Fruit fly (Drosophila melanogaster) whole organism, embryonic: Measurements from ENCODE around the gene dtn.
A peak's percentile ranks its signal among the peaks of the same experiment; 100 is the strongest.

Experiments
- ATbp ChIP-seq: fragments of 200-800 bp; sonication (Bioruptor generic); optimal IDR thresholded peaks from 2 replicates; lab custom pipeline; 2017; ENCODE audit warnings: missing biosample characterization, mild to moderate bottlenecking, missing genetic modification characterization, missing genetic modification reagents
- Adf1 ChIP-seq: fragments of 200-800 bp; sonication (Bioruptor generic); IDR thresholded peaks from 2 replicates; pipeline ENCODE4 v1.3.6; 2022; ENCODE audit warnings: missing biosample characterization, missing genetic modification characterization
- B-H1 ChIP-seq: fragments of 200-800 bp; sonication (Bioruptor generic); IDR thresholded peaks from 3 replicates; pipeline ENCODE4 v1.3.6; 2022; ENCODE audit warnings: missing biosample characterization, missing genetic modification characterization
- C15 ChIP-seq: fragments of 200-800 bp; sonication (Bioruptor generic); IDR thresholded peaks from 3 replicates; pipeline ENCODE4 v1.3.6; 2022; ENCODE audit warnings: missing biosample characterization, missing genetic modification characterization
- CG10147 ChIP-seq: fragments of 200-800 bp; sonication (Bioruptor generic); optimal IDR thresholded peaks from 2 replicates; lab custom pipeline; 2019; ENCODE audit warnings: missing biosample characterization, mild to moderate bottlenecking, missing genetic modification characterization, moderate library complexity
- CG10543 ChIP-seq: fragments of 200-800 bp; sonication (Bioruptor generic); optimal IDR thresholded peaks from 3 replicates; lab custom pipeline; 2017; ENCODE audit warnings: missing biosample characterization, mild to moderate bottlenecking, missing genetic modification characterization, moderate library complexity
- CG12155 ChIP-seq: fragments of 200-800 bp; sonication (Bioruptor generic); optimal IDR thresholded peaks from 3 replicates; lab custom pipeline; 2016; ENCODE audit warnings: missing biosample characterization, missing genetic modification characterization
- CG12219 ChIP-seq: fragments of 200-800 bp; sonication (Bioruptor generic); optimal IDR thresholded peaks from 3 replicates; lab custom pipeline; 2018; ENCODE audit warnings: missing biosample characterization, mild to moderate bottlenecking, missing genetic modification characterization
- CG12299 ChIP-seq: fragments of 200-800 bp; sonication (Bioruptor generic); optimal IDR thresholded peaks from 2 replicates; lab custom pipeline; 2018; ENCODE audit warnings: missing biosample characterization, mild to moderate bottlenecking, missing genetic modification characterization
- CG12391 ChIP-seq: fragments of 200-800 bp; sonication (Bioruptor generic); optimal IDR thresholded peaks from 3 replicates; lab custom pipeline; 2018; ENCODE audit warnings: missing biosample characterization, mild to moderate bottlenecking, missing genetic modification characterization, moderate library complexity
- CG13296 ChIP-seq: fragments of 200-800 bp; sonication (Bioruptor generic); optimal IDR thresholded peaks from 3 replicates; lab custom pipeline; 2018; ENCODE audit warnings: missing biosample characterization, mild to moderate bottlenecking, missing genetic modification characterization
- CG15073 ChIP-seq: fragments of 200-800 bp; sonication (Bioruptor generic); optimal IDR thresholded peaks from 2 replicates; lab custom pipeline; 2016; ENCODE audit warnings: missing biosample characterization, missing genetic modification characterization
- CG1529 ChIP-seq: fragments of 200-800 bp; sonication (Bioruptor generic); optimal IDR thresholded peaks from 3 replicates; lab custom pipeline; 2018; ENCODE audit warnings: missing biosample characterization, missing genetic modification characterization
- CG16863 ChIP-seq: fragments of 200-800 bp; sonication (Bioruptor generic); optimal IDR thresholded peaks from 3 replicates; lab custom pipeline; 2016; ENCODE audit warnings: missing biosample characterization, missing genetic modification characterization
- CG17912 ChIP-seq: fragments of 200-800 bp; sonication (Bioruptor generic); optimal IDR thresholded peaks from 2 replicates; lab custom pipeline; 2018; ENCODE audit warnings: missing biosample characterization, mild to moderate bottlenecking, missing genetic modification characterization
- CG18011 ChIP-seq: fragments of 200-800 bp; sonication (Bioruptor generic); optimal IDR thresholded peaks from 2 replicates; lab custom pipeline; 2017; ENCODE audit warnings: missing biosample characterization, missing genetic modification characterization, mild to moderate bottlenecking, moderate library complexity, missing genotype
- CG30431 ChIP-seq: fragments of 200-800 bp; sonication (Bioruptor generic); optimal IDR thresholded peaks from 2 replicates; lab custom pipeline; 2017; ENCODE audit warnings: missing biosample characterization, missing genetic modification characterization
- CG34224 ChIP-seq: fragments of 200-800 bp; sonication (Bioruptor generic); IDR thresholded peaks from 3 replicates; pipeline ENCODE4 v1.3.6; 2022; ENCODE audit warnings: missing biosample characterization, missing genetic modification characterization; ENCODE audit not compliant: partially characterized antibody
- CG3726 ChIP-seq: fragments of 200-800 bp; sonication (Bioruptor generic); IDR thresholded peaks from 3 replicates; pipeline ENCODE4, ENCODE4 v1.3.6; 2022; ENCODE audit warnings: missing biosample characterization, missing genetic modification characterization
- CG3838 ChIP-seq: fragments of 200-800 bp; sonication (Bioruptor generic); optimal IDR thresholded peaks from 3 replicates; lab custom pipeline; 2016; ENCODE audit warnings: missing biosample characterization, missing genetic modification characterization
- CG42726 ChIP-seq: fragments of 200-800 bp; sonication (Bioruptor generic); IDR thresholded peaks from 2 replicates; pipeline ENCODE4 v1.3.6; 2022; ENCODE audit warnings: missing biosample characterization, missing genetic modification characterization; ENCODE audit not compliant: partially characterized antibody
- CG4360 ChIP-seq: fragments of 200-800 bp; sonication (Bioruptor generic); IDR thresholded peaks from 2 replicates; pipeline ENCODE4 v1.3.6; 2022; ENCODE audit warnings: missing biosample characterization, missing genetic modification characterization
- CG5180 ChIP-seq: fragments of 200-800 bp; sonication (Bioruptor generic); optimal IDR thresholded peaks from 3 replicates; lab custom pipeline; 2017; ENCODE audit warnings: missing biosample characterization, missing genetic modification characterization, mild to moderate bottlenecking, moderate library complexity, missing genetic modification reagents
- CG6654 ChIP-seq: fragments of 200-800 bp; sonication (Bioruptor generic); optimal IDR thresholded peaks from 2 replicates; lab custom pipeline; 2017; ENCODE audit warnings: missing biosample characterization, mild to moderate bottlenecking, missing genetic modification characterization
- CG6813 ChIP-seq: fragments of 200-800 bp; sonication (Bioruptor generic); optimal IDR thresholded peaks from 2 replicates; lab custom pipeline; 2017; ENCODE audit warnings: missing biosample characterization, missing genetic modification characterization, mild to moderate bottlenecking, moderate library complexity, missing genetic modification reagents
- CG7745 ChIP-seq: fragments of 200-800 bp; sonication (Bioruptor generic); optimal IDR thresholded peaks from 2 replicates; lab custom pipeline; 2018; ENCODE audit warnings: missing biosample characterization, mild to moderate bottlenecking, missing genetic modification characterization, moderate library complexity
- CG9817 ChIP-seq: fragments of 200-800 bp; sonication (Bioruptor generic); optimal IDR thresholded peaks from 2 replicates; lab custom pipeline; 2018; ENCODE audit warnings: missing biosample characterization, mild to moderate bottlenecking, missing genetic modification characterization, moderate library complexity
- Dip2 ChIP-seq: fragments of 200-800 bp; sonication (Bioruptor generic); IDR thresholded peaks from 2 replicates; pipeline ENCODE4 v1.3.6; 2022; ENCODE audit warnings: missing biosample characterization, missing genetic modification characterization
- Doc2 ChIP-seq: fragments of 200-800 bp; sonication (Bioruptor generic); IDR thresholded peaks from 2 replicates; pipeline ENCODE4 v1.3.6; 2022; ENCODE audit warnings: missing biosample characterization, missing genetic modification characterization
- HLH4C ChIP-seq: fragments of 200-800 bp; sonication (Bioruptor generic); IDR thresholded peaks from 3 replicates; pipeline ENCODE4 v1.3.6; 2022; ENCODE audit warnings: missing biosample characterization, missing genetic modification characterization; ENCODE audit not compliant: partially characterized antibody
- HmgZ ChIP-seq: fragments of 200-800 bp; sonication (Bioruptor generic); optimal IDR thresholded peaks from 2 replicates; lab custom pipeline; 2018; ENCODE audit warnings: missing biosample characterization, mild to moderate bottlenecking, missing genetic modification characterization
- PHDP ChIP-seq: fragments of 200-800 bp; sonication (Bioruptor generic); optimal IDR thresholded peaks from 3 replicates; lab custom pipeline; 2018; ENCODE audit warnings: missing biosample characterization, mild to moderate bottlenecking, missing genetic modification characterization, moderate library complexity
- Ptx1 ChIP-seq: fragments of 200-800 bp; sonication (Bioruptor generic); IDR thresholded peaks from 2 replicates; pipeline ENCODE4 v1.3.6; 2022; ENCODE audit warnings: missing biosample characterization, missing genetic modification characterization
- Rx ChIP-seq: fragments of 200-800 bp; sonication (Bioruptor generic); IDR thresholded peaks from 2 replicates; pipeline ENCODE4 v1.3.6; 2022; ENCODE audit warnings: missing biosample characterization, missing genetic modification characterization
- bcd ChIP-seq: fragments of 200-800 bp; sonication (Bioruptor generic); optimal IDR thresholded peaks from 2 replicates; lab custom pipeline; 2017; ENCODE audit warnings: missing biosample characterization, mild to moderate bottlenecking, missing genetic modification characterization
- br ChIP-seq: fragments of >200 bp; optimal IDR thresholded peaks from 2 replicates; lab custom pipeline; 2017
- chm ChIP-seq: fragments of 200-800 bp; sonication (Bioruptor generic); IDR thresholded peaks from 2 replicates; pipeline ENCODE4 v1.3.6; 2022; ENCODE audit warnings: missing biosample characterization, missing genetic modification characterization
- crp ChIP-seq, 2 experiments: fragments of 200-800 bp; sonication (Bioruptor generic); optimal IDR thresholded peaks; 2 replicates in 1 of 2; 3 replicates in 1 of 2; lab custom pipeline; 2017; ENCODE audit warnings: missing biosample characterization in 2 of 2, missing genetic modification characterization in 2 of 2, mild to moderate bottlenecking in 1 of 2, moderate library complexity in 1 of 2
- dati ChIP-seq: fragments of 200-800 bp; sonication (Bioruptor generic); IDR thresholded peaks from 2 replicates; pipeline ENCODE4 v1.3.6; 2022; ENCODE audit warnings: missing biosample characterization, missing genetic modification characterization
- disco-r ChIP-seq: fragments of 200-800 bp; sonication (Bioruptor generic); optimal IDR thresholded peaks from 2 replicates; lab custom pipeline; 2016; ENCODE audit warnings: missing biosample characterization, missing genetic modification characterization
- dpn ChIP-seq, 2 experiments: fragments of 200-800 bp; sonication (Bioruptor generic); optimal IDR thresholded peaks; 3 replicates each; lab custom pipeline; 2016; ENCODE audit warnings: missing biosample characterization in 2 of 2, missing genetic modification characterization in 2 of 2
- knrl ChIP-seq: fragments of 200-800 bp; sonication (Bioruptor generic); IDR thresholded peaks from 3 replicates; pipeline ENCODE4 v1.3.6; 2022; ENCODE audit warnings: missing biosample characterization, missing genetic modification characterization; ENCODE audit not compliant: partially characterized antibody
- otp ChIP-seq: fragments of 200-800 bp; sonication (Bioruptor generic); IDR thresholded peaks from 3 replicates; pipeline ENCODE4, ENCODE4 v1.3.6; 2022; ENCODE audit warnings: missing biosample characterization, missing genetic modification characterization
- pros ChIP-seq: fragments of 200-800 bp; sonication (Bioruptor generic); optimal IDR thresholded peaks from 3 replicates; lab custom pipeline; 2019; ENCODE audit warnings: missing biosample characterization, mild to moderate bottlenecking, missing genetic modification characterization, moderate library complexity
- repo ChIP-seq: fragments of 200-800 bp; sonication (Bioruptor generic); optimal IDR thresholded peaks from 2 replicates; lab custom pipeline; 2016; ENCODE audit warnings: missing biosample characterization, missing genetic modification characterization
- sd ChIP-seq: fragments of 200-800 bp; sonication (Bioruptor generic); optimal IDR thresholded peaks from 3 replicates; lab custom pipeline; 2018; ENCODE audit warnings: missing biosample characterization, mild to moderate bottlenecking, missing genetic modification characterization, moderate library complexity
- sens ChIP-seq: fragments of 200-800 bp; sonication (Bioruptor generic); peaks from one replicate; lab custom pipeline; 2016; ENCODE audit warnings: missing biosample characterization, missing genetic modification characterization
- seq ChIP-seq: fragments of 200-800 bp; sonication (Bioruptor generic); IDR thresholded peaks from 2 replicates; pipeline ENCODE4 v1.3.6; 2022; ENCODE audit warnings: missing biosample characterization, missing genetic modification characterization
- slou ChIP-seq: fragments of 200-800 bp; sonication (Bioruptor generic); optimal IDR thresholded peaks from 3 replicates; lab custom pipeline; 2016; ENCODE audit warnings: missing biosample characterization, missing genetic modification characterization
- trem ChIP-seq: fragments of 200-800 bp; optimal IDR thresholded peaks from 3 replicates; lab custom pipeline; 2019; ENCODE audit warnings: missing biosample characterization, mild to moderate bottlenecking, missing genetic modification characterization, moderate library complexity
- vvl ChIP-seq: fragments of 200-800 bp; sonication (Bioruptor generic); IDR thresholded peaks from 2 replicates; pipeline ENCODE4 v1.3.6; 2022; ENCODE audit warnings: missing biosample characterization, missing genetic modification characterization

The dtn gene

dm6 chrX:6255414-6255915, 30.0 kb downstream of the dtn start, which contains the start of the genes Rbcn-3A and Spx (continued):
- peak; percentile 68; the same call in 1 of the 2 replicates for TF ChIP-seq CG42726 (GFP tag; lab: Robert Waterston, UW)
- peak; percentile 8 for TF ChIP-seq CG9817 (tag; lab: Kevin White, UChicago)
- TF ChIP-seq dati (GFP tag; lab: Robert Waterston, UW), result no peak
- no peak for TF ChIP-seq CG6654 (GFP tag; lab: Kevin White, UChicago)
- peak; percentile 68 for TF ChIP-seq CG12391 (tag; lab: Kevin White, UChicago)
- TF ChIP-seq CG3726 (GFP tag; lab: Robert Waterston, UW), result no peak
- no peak for TF ChIP-seq CG7745
- TF ChIP-seq CG17912 (GFP tag; lab: Kevin White, UChicago), result no peak
- no peak for TF ChIP-seq CG4360 (GFP tag; lab: Robert Waterston, UW)
- no peak for TF ChIP-seq seq (GFP tag; lab: Robert Waterston, UW)
- TF ChIP-seq pros (GFP tag; lab: Kevin White, UChicago), result no peak
- no peak for TF ChIP-seq CG15073 (GFP tag; lab: Kevin White, UChicago)
- no peak for TF ChIP-seq chm (GFP tag; lab: Robert Waterston, UW)
- TF ChIP-seq trem (tag; lab: Kevin White, UChicago), result peak; percentile 50
- TF ChIP-seq otp, result no peak
- peak; percentile 81 for TF ChIP-seq CG34224
- no peak for TF ChIP-seq disco-r
- TF ChIP-seq CG3838 (GFP tag; lab: Kevin White, UChicago), result no peak
- no peak for TF ChIP-seq CG12219 (GFP tag; lab: Kevin White, UChicago)
- no peak for TF ChIP-seq CG10147 (GFP tag; lab: Kevin White, UChicago)
- TF ChIP-seq Ptx1 (GFP tag; lab: Robert Waterston, UW), result peak; percentile 47
- no peak for TF ChIP-seq bcd
- TF ChIP-seq PHDP (tag; lab: Kevin White, UChicago), result peak; percentile 45
- no peak for TF ChIP-seq CG30431 (GFP tag; lab: Kevin White, UChicago)
- no peak for TF ChIP-seq CG5180 (GFP tag; lab: Kevin White, UChicago)
- no peak for TF ChIP-seq CG12299 (tag; lab: Kevin White, UChicago)
- TF ChIP-seq CG16863 (GFP tag; lab: Kevin White, UChicago), result no peak
- TF ChIP-seq crp (GFP tag; optimal IDR thresholded peaks at IDR 0.05; lab: Kevin White, UChicago), result no peak
- no peak for TF ChIP-seq HmgZ (tag; lab: Kevin White, UChicago)
- peak; percentile 93 for TF ChIP-seq knrl (GFP tag; lab: Robert Waterston, UW)
- TF ChIP-seq CG12155, result no peak
- peak; percentile 19 for TF ChIP-seq CG13296 (GFP tag; lab: Kevin White, UChicago)
- peak; percentile 16 for TF ChIP-seq CG10543 (GFP tag; lab: Kevin White, UChicago)
- peak; percentile 21 for TF ChIP-seq slou (GFP tag; lab: Kevin White, UChicago)
- TF ChIP-seq HLH4C (GFP tag; lab: Robert Waterston, UW), result peak; percentile 92
- no peak for TF ChIP-seq CG1529 (GFP tag; lab: Kevin White, UChicago)
- no peak for TF ChIP-seq Rx (GFP tag; lab: Robert Waterston, UW)
- TF ChIP-seq Dip2 (GFP tag; lab: Robert Waterston, UW), result no peak
- TF ChIP-seq repo (GFP tag; lab: Kevin White, UChicago), result no peak
- peak in 1 of 2 experiments; percentile 44 for TF ChIP-seq dpn (GFP tag; optimal IDR thresholded peaks at IDR 0.05; lab: Kevin White, UChicago)
- TF ChIP-seq Doc2 (GFP tag; lab: Robert Waterston, UW), result no peak
- TF ChIP-seq Adf1 (GFP tag; lab: Robert Waterston, UW), result no peak
- no peak for TF ChIP-seq B-H1
- no peak for TF ChIP-seq CG6813
- TF ChIP-seq sens (GFP tag; lab: Kevin White, UChicago), result peak; percentile 57
- TF ChIP-seq CG18011 (GFP tag; lab: Kevin White, UChicago), result no peak
- no peak for TF ChIP-seq sd
- TF ChIP-seq ATbp (GFP tag; lab: Kevin White, UChicago), result no peak
- TF ChIP-seq C15 (GFP tag; lab: Robert Waterston, UW), result no peak
- no peak for TF ChIP-seq br (lab: Kevin White, UChicago)
- no peak; the same call in 1 of the 2 replicates for TF ChIP-seq vvl (GFP tag; lab: Robert Waterston, UW)
